Worm (Caenorhabditis elegans) whole organism, early embryonic: ENCODE data around the gene rabr-1.

ENCODE experiments used
- F13C5.2 ChIP-seq: sonication (generic microtip); optimal IDR thresholded peaks from 2 replicates; lab custom pipeline; 2017; ENCODE audit warnings: mild to moderate bottlenecking, missing genetic modification characterization, inconsistent platforms, missing compliant biosample characterization
- aly-1 ChIP-seq: sonication (generic microtip); optimal IDR thresholded peaks from 2 replicates; lab custom pipeline; 2016; ENCODE audit warnings: missing genetic modification characterization, missing compliant biosample characterization
- ama-1 ChIP-seq: fragments of 150-350 bp; optimal IDR thresholded peaks from 2 replicates; lab custom pipeline; 2014
- ets-7 ChIP-seq: sonication (generic microtip); optimal IDR thresholded peaks from 2 replicates; lab custom pipeline; 2016; ENCODE audit warnings: missing genotype, missing genetic modification characterization, missing compliant biosample characterization
- flt-1 ChIP-seq: fragments of 200-800 bp; sonication (Bioruptor generic); IDR thresholded peaks from 2 replicates; pipeline ENCODE4 v1.3.6; 2022; ENCODE audit warnings: missing genetic modification characterization, missing compliant biosample characterization
- hmbx-1 ChIP-seq: sonication (generic microtip); optimal IDR thresholded peaks from 2 replicates; lab custom pipeline; 2016; ENCODE audit warnings: mild to moderate bottlenecking, missing genetic modification characterization, missing compliant biosample characterization
- hnd-1 ChIP-seq: sonication (generic microtip); optimal IDR thresholded peaks from 2 replicates; lab custom pipeline; 2016; ENCODE audit warnings: missing genetic modification characterization, missing compliant biosample characterization
- pes-1 ChIP-seq: fragments of 200-800 bp; sonication (Bioruptor generic); IDR thresholded peaks from 2 replicates; pipeline ENCODE4 v1.3.6; 2022; ENCODE audit warnings: missing genetic modification reagents, missing genetic modification characterization, missing compliant biosample characterization
- scrt-1 ChIP-seq: fragments of 200-800 bp; sonication (Bioruptor generic); IDR thresholded peaks from 2 replicates; pipeline ENCODE4 v1.3.6; 2022; ENCODE audit warnings: missing genetic modification characterization, missing compliant biosample characterization
- sea-1 ChIP-seq: fragments of 200-800 bp; sonication (Bioruptor generic); conservative IDR thresholded peaks from 2 replicates; pipeline ENCODE4 v1.3.6; 2022; ENCODE audit warnings: missing genetic modification characterization, missing compliant biosample characterization
- tbx-11 ChIP-seq: fragments of 200-800 bp; sonication (Bioruptor generic); IDR thresholded peaks from 2 replicates; pipeline ENCODE4 v1.3.6; 2022; ENCODE audit warnings: missing genetic modification characterization, missing compliant biosample characterization
- tbx-37 ChIP-seq: fragments of 200-800 bp; sonication (Bioruptor generic); conservative IDR thresholded peaks from 2 replicates; pipeline ENCODE4 v1.3.6; 2022; ENCODE audit warnings: missing genetic modification reagents, missing genetic modification characterization, missing compliant biosample characterization
- tra-4 ChIP-seq: sonication (generic microtip); optimal IDR thresholded peaks from 2 replicates; lab custom pipeline; 2017; ENCODE audit warnings: missing genetic modification characterization, missing compliant biosample characterization

ce11 chrX:2522658-2523057 is 26.7 kb downstream of the rabr-1 start:
- TF ChIP-seq tra-4 (tag; lab: Kevin White, UChicago) = no peak
- TF ChIP-seq scrt-1 (GFP tag; lab: Robert Waterston, UW) = no peak
- TF ChIP-seq pes-1 = no peak
- no peak for TF ChIP-seq ets-7
- no peak for TF ChIP-seq flt-1 (GFP tag; lab: Robert Waterston, UW)
- TF ChIP-seq ama-1 = no peak
- TF ChIP-seq tbx-37 = no peak
- TF ChIP-seq F13C5.2 (tag; lab: Kevin White, UChicago) = no peak
- TF ChIP-seq tbx-11 = no peak
- TF ChIP-seq aly-1 (tag; lab: Kevin White, UChicago) = no peak
- TF ChIP-seq hmbx-1 (tag; lab: Kevin White, UChicago) = no peak
- TF ChIP-seq hnd-1 = no peak
- TF ChIP-seq sea-1 (GFP tag; lab: Robert Waterston, UW) = no peak
